Worm (Caenorhabditis elegans) whole organism, early embryonic: ENCODE results near the gene srt-32.

ENCODE experiments used
- F13C5.2 ChIP-seq: sonication (generic microtip); optimal IDR thresholded peaks from 2 replicates; lab custom pipeline; 2017; ENCODE audit warnings: mild to moderate bottlenecking, missing genetic modification characterization, inconsistent platforms, missing compliant biosample characterization
- aly-1 ChIP-seq: sonication (generic microtip); optimal IDR thresholded peaks from 2 replicates; lab custom pipeline; 2016; ENCODE audit warnings: missing genetic modification characterization, missing compliant biosample characterization
- ama-1 ChIP-seq: fragments of 150-350 bp; optimal IDR thresholded peaks from 2 replicates; lab custom pipeline; 2014
- ets-7 ChIP-seq: sonication (generic microtip); optimal IDR thresholded peaks from 2 replicates; lab custom pipeline; 2016; ENCODE audit warnings: missing genotype, missing genetic modification characterization, missing compliant biosample characterization
- flt-1 ChIP-seq: fragments of 200-800 bp; sonication (Bioruptor generic); IDR thresholded peaks from 2 replicates; pipeline ENCODE4 v1.3.6; 2022; ENCODE audit warnings: missing genetic modification characterization, missing compliant biosample characterization
- hmbx-1 ChIP-seq: sonication (generic microtip); optimal IDR thresholded peaks from 2 replicates; lab custom pipeline; 2016; ENCODE audit warnings: mild to moderate bottlenecking, missing genetic modification characterization, missing compliant biosample characterization
- hnd-1 ChIP-seq: sonication (generic microtip); optimal IDR thresholded peaks from 2 replicates; lab custom pipeline; 2016; ENCODE audit warnings: missing genetic modification characterization, missing compliant biosample characterization
- pes-1 ChIP-seq: fragments of 200-800 bp; sonication (Bioruptor generic); IDR thresholded peaks from 2 replicates; pipeline ENCODE4 v1.3.6; 2022; ENCODE audit warnings: missing genetic modification reagents, missing genetic modification characterization, missing compliant biosample characterization
- scrt-1 ChIP-seq: fragments of 200-800 bp; sonication (Bioruptor generic); IDR thresholded peaks from 2 replicates; pipeline ENCODE4 v1.3.6; 2022; ENCODE audit warnings: missing genetic modification characterization, missing compliant biosample characterization
- tra-4 ChIP-seq: sonication (generic microtip); optimal IDR thresholded peaks from 2 replicates; lab custom pipeline; 2017; ENCODE audit warnings: missing genetic modification characterization, missing compliant biosample characterization

DNA sequence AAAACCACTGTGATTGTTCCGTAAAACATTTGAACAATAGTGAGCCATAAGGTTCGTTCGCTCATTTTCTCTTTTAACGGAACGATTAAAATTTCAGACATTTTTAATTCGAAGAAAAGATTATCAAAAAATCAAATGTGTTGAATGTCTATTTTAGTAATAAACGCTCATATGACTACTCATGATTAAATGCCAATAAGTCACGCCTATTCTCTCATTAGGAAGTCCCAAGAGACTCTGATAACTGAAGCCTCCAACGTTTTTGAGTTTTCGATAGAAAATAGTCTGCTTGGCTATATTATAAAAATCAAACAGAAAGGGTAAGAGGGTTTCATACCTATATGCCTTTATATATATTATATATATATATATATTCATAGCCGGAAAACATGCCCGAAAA, 3.2 kb upstream of the srt-32 start, which contains the start of gene srg-47:
- TF ChIP-seq flt-1 (GFP tag; lab: Robert Waterston, UW) (no peak), aly-1 (tag; lab: Kevin White, UChicago) (no peak), scrt-1 (GFP tag; lab: Robert Waterston, UW) (no peak), pes-1 (GFP tag; lab: Robert Waterston, UW) (no peak), ama-1 (lab: Kevin White, UChicago) (no peak), hmbx-1 (no peak), F13C5.2 (no peak), hnd-1 (tag; lab: Kevin White, UChicago) (no peak), tra-4 (tag; lab: Kevin White, UChicago) (no peak), ets-7 (tag; lab: Kevin White, UChicago) (no peak)
